Fruit fly (Drosophila melanogaster) whole organism, embryonic: Measurements from ENCODE around the gene CG13360.

Experiments
- Bdp1 ChIP-seq: fragments of 200-800 bp; sonication (Bioruptor generic); optimal IDR thresholded peaks from 3 replicates; lab custom pipeline; 2016; ENCODE audit warnings: missing biosample characterization, missing genetic modification characterization
- CG11504 ChIP-seq: fragments of 200-800 bp; sonication (Bioruptor generic); optimal IDR thresholded peaks from 3 replicates; lab custom pipeline; 2019; ENCODE audit warnings: missing biosample characterization, mild to moderate bottlenecking, missing genetic modification characterization, moderate library complexity
- CG12769 ChIP-seq: fragments of 200-800 bp; sonication (Bioruptor generic); optimal IDR thresholded peaks from 2 replicates; lab custom pipeline; 2019; ENCODE audit warnings: missing biosample characterization, mild to moderate bottlenecking, missing genetic modification characterization, moderate library complexity
- CG13296 ChIP-seq: fragments of 200-800 bp; sonication (Bioruptor generic); optimal IDR thresholded peaks from 3 replicates; lab custom pipeline; 2018; ENCODE audit warnings: missing biosample characterization, mild to moderate bottlenecking, missing genetic modification characterization
- CG13894 ChIP-seq: fragments of 200-800 bp; sonication (Bioruptor generic); optimal IDR thresholded peaks from 3 replicates; lab custom pipeline; 2018; ENCODE audit warnings: missing biosample characterization, mild to moderate bottlenecking, missing genetic modification characterization, moderate library complexity
- CG1529 ChIP-seq: fragments of 200-800 bp; sonication (Bioruptor generic); optimal IDR thresholded peaks from 3 replicates; lab custom pipeline; 2018; ENCODE audit warnings: missing biosample characterization, missing genetic modification characterization
- CG18262 ChIP-seq: fragments of 200-800 bp; optimal IDR thresholded peaks from 3 replicates; lab custom pipeline; 2019; ENCODE audit warnings: missing biosample characterization, mild to moderate bottlenecking, missing genetic modification characterization, moderate library complexity
- CG18599 ChIP-seq: fragments of 200-800 bp; sonication (Bioruptor generic); optimal IDR thresholded peaks from 3 replicates; lab custom pipeline; 2017; ENCODE audit warnings: missing biosample characterization, missing genetic modification characterization, mild to moderate bottlenecking, moderate library complexity, missing genetic modification reagents
- CG2202 ChIP-seq: fragments of 200-800 bp; sonication (Bioruptor generic); optimal IDR thresholded peaks from 2 replicates; lab custom pipeline; 2018; ENCODE audit warnings: missing biosample characterization, mild to moderate bottlenecking, missing genetic modification characterization
- CG30403 ChIP-seq: fragments of 200-800 bp; sonication (Bioruptor generic); optimal IDR thresholded peaks from 3 replicates; lab custom pipeline; 2016; ENCODE audit warnings: missing biosample characterization, missing genetic modification characterization
- CG31224 ChIP-seq: fragments of 200-800 bp; sonication (Bioruptor generic); IDR thresholded peaks from 2 replicates; pipeline ENCODE4 v1.3.6; 2022; ENCODE audit warnings: missing biosample characterization, missing genetic modification characterization
- CG33213 ChIP-seq: fragments of 200-800 bp; sonication (Bioruptor generic); optimal IDR thresholded peaks from 3 replicates; lab custom pipeline; 2016; ENCODE audit warnings: missing biosample characterization, missing genetic modification characterization
- CG4328 ChIP-seq: fragments of 200-800 bp; sonication (Bioruptor generic); optimal IDR thresholded peaks from 3 replicates; lab custom pipeline; 2017; ENCODE audit warnings: missing biosample characterization, missing genetic modification reagents, missing genetic modification characterization
- CG6689 ChIP-seq: fragments of 200-800 bp; sonication (Bioruptor generic); IDR thresholded peaks from 2 replicates; pipeline ENCODE4 v1.3.6; 2022; ENCODE audit warnings: missing biosample characterization, missing genetic modification characterization
- CG6791 ChIP-seq: fragments of 200-800 bp; sonication (Bioruptor generic); IDR thresholded peaks from 3 replicates; pipeline ENCODE4 v1.3.6; 2022; ENCODE audit warnings: missing biosample characterization, missing genetic modification characterization; ENCODE audit not compliant: partially characterized antibody
- CG7987 ChIP-seq: fragments of 200-800 bp; sonication (Bioruptor generic); optimal IDR thresholded peaks from 2 replicates; lab custom pipeline; 2018; ENCODE audit warnings: missing biosample characterization, mild to moderate bottlenecking, missing genetic modification characterization, moderate library complexity
- CG8359 ChIP-seq: fragments of 200-800 bp; sonication (Bioruptor generic); optimal IDR thresholded peaks from 2 replicates; lab custom pipeline; 2017; ENCODE audit warnings: missing biosample characterization, mild to moderate bottlenecking, missing genetic modification characterization, borderline replicate concordance
- CG8944 ChIP-seq: fragments of 200-800 bp; sonication (Bioruptor generic); optimal IDR thresholded peaks from 3 replicates; lab custom pipeline; 2016; ENCODE audit warnings: missing biosample characterization, missing genetic modification characterization
- Chrac-16 ChIP-seq: fragments of 200-800 bp; sonication (Bioruptor generic); optimal IDR thresholded peaks from 3 replicates; lab custom pipeline; 2016; ENCODE audit warnings: missing biosample characterization, missing genetic modification characterization
- D ChIP-seq, 2 experiments: fragments of 200-800 bp in 1 of 2; fragments of >200 bp in 1 of 2; sonication (Bioruptor generic) in 1 of 2; optimal IDR thresholded peaks; 2 replicates in 1 of 2; 3 replicates in 1 of 2; lab custom pipeline; 2017; ENCODE audit warnings: mild to moderate bottlenecking in 1 of 2, missing biosample characterization in 1 of 2, missing genetic modification characterization in 1 of 2, missing genetic modification reagents in 1 of 2
- Deaf1 ChIP-seq: fragments of 200-800 bp; optimal IDR thresholded peaks from 3 replicates; lab custom pipeline; 2019; ENCODE audit warnings: missing biosample characterization, mild to moderate bottlenecking, missing genetic modification characterization, moderate library complexity
- Doc3 ChIP-seq: fragments of 200-800 bp; sonication (Bioruptor generic); IDR thresholded peaks from 3 replicates; pipeline ENCODE4 v1.3.6; 2022; ENCODE audit warnings: missing biosample characterization, missing genetic modification characterization; ENCODE audit not compliant: partially characterized antibody
- Dp ChIP-seq: fragments of 200-800 bp; sonication (Bioruptor generic); optimal IDR thresholded peaks from 2 replicates; lab custom pipeline; 2018; ENCODE audit warnings: missing biosample characterization, mild to moderate bottlenecking, missing genetic modification characterization, moderate library complexity
- Fer1 ChIP-seq: fragments of 200-800 bp; sonication (Bioruptor generic); optimal IDR thresholded peaks from 2 replicates; lab custom pipeline; 2017; ENCODE audit warnings: missing biosample characterization, mild to moderate bottlenecking, missing genetic modification characterization
- Hr51 ChIP-seq, 2 experiments: fragments of 200-800 bp; sonication (Bioruptor generic); optimal IDR thresholded peaks; 2 replicates in 1 of 2; 3 replicates in 1 of 2; lab custom pipeline; 2016 to 2018; ENCODE audit warnings: missing biosample characterization in 2 of 2, missing genetic modification characterization in 2 of 2, mild to moderate bottlenecking in 1 of 2, moderate library complexity in 1 of 2
- Mad ChIP-seq: fragments of 200-800 bp; sonication (Bioruptor generic); optimal IDR thresholded peaks from 2 replicates; lab custom pipeline; 2016; ENCODE audit warnings: missing biosample characterization, missing genetic modification characterization
- Med ChIP-seq: fragments of 200-800 bp; sonication (Bioruptor generic); peaks from one replicate; lab custom pipeline; 2016; ENCODE audit warnings: missing biosample characterization, missing genetic modification characterization, mild to moderate bottlenecking, inconsistent platforms, moderate library complexity
- Nf-YC ChIP-seq: fragments of 200-800 bp; optimal IDR thresholded peaks from 3 replicates; lab custom pipeline; 2019; ENCODE audit warnings: missing biosample characterization, mild to moderate bottlenecking, missing genetic modification characterization, moderate library complexity
- Scr ChIP-seq: fragments of 200-800 bp; sonication (Bioruptor generic); IDR thresholded peaks from 2 replicates; pipeline ENCODE4 v1.3.6; 2022; ENCODE audit warnings: missing biosample characterization, missing genetic modification characterization; ENCODE audit not compliant: partially characterized antibody
- Usf ChIP-seq: fragments of 200-800 bp; sonication (Bioruptor generic); optimal IDR thresholded peaks from 2 replicates; lab custom pipeline; 2017; ENCODE audit warnings: missing genotype, missing biosample characterization, missing genetic modification characterization
- amos ChIP-seq: fragments of 200-800 bp; sonication (Bioruptor generic); IDR thresholded peaks from 2 replicates; pipeline ENCODE4 v1.3.6; 2022; ENCODE audit warnings: missing biosample characterization, missing genetic modification characterization; ENCODE audit not compliant: partially characterized antibody
- br ChIP-seq: fragments of >200 bp; optimal IDR thresholded peaks from 2 replicates; lab custom pipeline; 2017
- chinmo ChIP-seq: fragments of 200-800 bp; sonication (Bioruptor generic); IDR thresholded peaks from 4 replicates; pipeline ENCODE4 v1.3.6; 2022; ENCODE audit warnings: missing biosample characterization, missing genetic modification characterization; ENCODE audit not compliant: partially characterized antibody
- crol ChIP-seq: fragments of 200-800 bp; sonication (Bioruptor generic); IDR thresholded peaks from 2 replicates; pipeline ENCODE4 v1.3.6; 2022; ENCODE audit warnings: missing biosample characterization, missing genetic modification characterization
- fd64A ChIP-seq: fragments of 200-800 bp; sonication (Bioruptor generic); optimal IDR thresholded peaks from 3 replicates; lab custom pipeline; 2018; ENCODE audit warnings: missing biosample characterization, mild to moderate bottlenecking, missing genetic modification characterization
- gfzf ChIP-seq: fragments of 200-800 bp; sonication (Bioruptor generic); optimal IDR thresholded peaks from 2 replicates; lab custom pipeline; 2016; ENCODE audit warnings: missing biosample characterization, mild to moderate bottlenecking, missing genetic modification characterization, moderate library complexity
- hkb ChIP-seq, 2 experiments: fragments of 200-800 bp in 1 of 2; fragments of >200 bp in 1 of 2; sonication (Bioruptor generic) in 1 of 2; IDR thresholded peaks in 1 of 2; optimal IDR thresholded peaks in 1 of 2; 2 replicates each; pipeline versions ENCODE4 v1.3.6 to Lab custom; 2017 to 2022; ENCODE audit warnings: missing biosample characterization in 1 of 2, missing genetic modification characterization in 1 of 2
- jumu ChIP-seq: fragments of 200-800 bp; sonication (Bioruptor generic); optimal IDR thresholded peaks from 3 replicates; lab custom pipeline; 2016; ENCODE audit warnings: missing biosample characterization, missing genetic modification characterization
- mam ChIP-seq: fragments of 200-800 bp; sonication (Bioruptor generic); optimal IDR thresholded peaks from 3 replicates; lab custom pipeline; 2016; ENCODE audit warnings: missing biosample characterization, missing genetic modification characterization
- mirr ChIP-seq: fragments of 200-800 bp; sonication (Bioruptor generic); optimal IDR thresholded peaks from 3 replicates; lab custom pipeline; 2018; ENCODE audit warnings: missing biosample characterization, mild to moderate bottlenecking, missing genetic modification characterization
- sima ChIP-seq: fragments of 200-800 bp; sonication (Bioruptor generic); optimal IDR thresholded peaks from 2 replicates; lab custom pipeline; 2016; ENCODE audit warnings: missing biosample characterization, missing genetic modification characterization
- stwl ChIP-seq: fragments of 200-800 bp; sonication (Bioruptor generic); optimal IDR thresholded peaks from 3 replicates; lab custom pipeline; 2018; ENCODE audit warnings: missing biosample characterization, mild to moderate bottlenecking, missing genetic modification characterization, moderate library complexity
- sug ChIP-seq: fragments of 200-800 bp; optimal IDR thresholded peaks from 2 replicates; lab custom pipeline; 2019; ENCODE audit warnings: missing biosample characterization, mild to moderate bottlenecking, missing genetic modification characterization, moderate library complexity
- twi ChIP-seq: fragments of 200-800 bp; optimal IDR thresholded peaks from 2 replicates; lab custom pipeline; 2019; ENCODE audit warnings: missing biosample characterization, mild to moderate bottlenecking, missing genetic modification characterization, moderate library complexity

The CG13360 gene

DNA sequence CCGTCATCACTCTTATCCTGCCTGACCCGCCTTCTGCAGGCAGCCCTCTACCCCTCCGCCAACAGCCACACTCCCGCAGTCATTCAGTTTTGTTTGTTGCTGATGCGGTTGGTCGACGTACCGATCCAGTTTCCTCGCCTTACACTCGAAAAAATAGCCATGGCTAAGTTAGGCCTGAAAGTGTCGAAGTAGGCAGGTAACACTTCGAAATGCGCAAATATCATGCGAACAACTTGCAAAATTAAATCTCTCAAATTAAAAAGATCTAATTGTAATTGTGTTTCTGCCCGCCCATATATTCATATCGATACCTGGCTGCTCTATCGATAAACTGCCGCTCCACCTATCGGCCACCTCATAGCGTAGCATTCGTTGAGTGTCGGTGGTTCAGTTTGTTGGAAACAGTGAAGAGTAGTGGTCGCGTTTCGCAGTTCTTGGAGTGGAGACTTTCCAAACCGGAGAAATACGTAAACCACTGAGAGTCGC is 20.2 kb downstream of the CG13360 start, which contains the start of gene fz3 (continued):
- TF ChIP-seq amos (peak; percentile 89), CG30403 (GFP tag; lab: Kevin White, UChicago) (no peak), CG33213 (GFP tag; lab: Kevin White, UChicago) (no peak), Usf (GFP tag; lab: Kevin White, UChicago) (no peak), Fer1 (GFP tag; lab: Kevin White, UChicago) (peak; percentile 29), jumu (GFP tag; lab: Kevin White, UChicago) (no peak), CG2202 (tag; lab: Kevin White, UChicago) (no peak), gfzf (GFP tag; lab: Kevin White, UChicago) (peak; percentile 8), CG18262 (peak; percentile 37), CG8359 (GFP tag; lab: Kevin White, UChicago) (no peak), br (lab: Kevin White, UChicago) (no peak), twi (tag; lab: Kevin White, UChicago) (no peak), Hr51 (GFP tag; optimal IDR thresholded peaks at IDR 0.05; lab: Kevin White, UChicago) (no peak), mirr (GFP tag; lab: Kevin White, UChicago) (no peak), crol (GFP tag; lab: Robert Waterston, UW) (peak; percentile 79), CG11504 (tag; lab: Kevin White, UChicago) (peak; percentile 27), CG31224 (GFP tag; lab: Robert Waterston, UW) (peak; percentile 23; the same call in 1 of the 2 replicates), CG13894 (tag; lab: Kevin White, UChicago) (peak; percentile 29), CG13296 (GFP tag; lab: Kevin White, UChicago) (peak; percentile 9), stwl (tag; lab: Kevin White, UChicago) (peak; percentile 72), CG4328 (GFP tag; lab: Kevin White, UChicago) (peak; percentile 14), Chrac-16 (no peak), Bdp1 (GFP tag; lab: Kevin White, UChicago) (no peak), CG7987 (GFP tag; lab: Kevin White, UChicago) (peak; percentile 36), Dp (GFP tag; lab: Kevin White, UChicago) (peak; percentile 70), Med (GFP tag; lab: Kevin White, UChicago) (peak; percentile 92), sima (GFP tag; lab: Kevin White, UChicago) (no peak), Nf-YC (peak; percentile 35), Doc3 (peak; percentile 85), CG1529 (GFP tag; lab: Kevin White, UChicago) (no peak), mam (no peak), CG12769 (tag; lab: Kevin White, UChicago) (peak; percentile 49), CG6791 (GFP tag; lab: Robert Waterston, UW) (peak; percentile 93), Scr (GFP tag; lab: Robert Waterston, UW) (peak; percentile 89), chinmo (GFP tag; lab: Robert Waterston, UW) (peak; percentile 95), sug (peak; percentile 46), CG8944 (GFP tag; lab: Kevin White, UChicago) (no peak), D (optimal IDR thresholded peaks at IDR 0.05; lab: Kevin White, UChicago) (no peak), D (GFP tag; optimal IDR thresholded peaks at IDR 0.05; lab: Kevin White, UChicago) (no peak), CG6689 (no peak), Mad (GFP tag; lab: Kevin White, UChicago) (no peak), fd64A (GFP tag; lab: Kevin White, UChicago) (no peak), hkb (optimal IDR thresholded peaks at IDR 0.05; lab: Kevin White, UChicago) (no peak), hkb (GFP tag; IDR thresholded peaks at IDR 0.05; lab: Robert Waterston, UW) (0 out of 2 replicates have a peak, but pooled peaks have one; percentile 16), CG18599 (no peak), Deaf1 (tag; lab: Kevin White, UChicago) (peak; percentile 57)
